Worm (Caenorhabditis elegans) whole organism, L3 larva: ENCODE measurements around the gene F10G2.1.

Source experiments
- ZK546.5 ChIP-seq: sonication (generic microtip); optimal IDR thresholded peaks from 2 replicates; lab custom pipeline; 2017; ENCODE audit warnings: missing biosample characterization, missing genetic modification characterization
- elt-2 ChIP-seq: sonication (generic microtip); optimal IDR thresholded peaks from 2 replicates; lab custom pipeline; 2016; ENCODE audit warnings: missing genetic modification reagents, mild to moderate bottlenecking, missing genetic modification characterization, missing compliant biosample characterization
- fkh-10 ChIP-seq: sonication (generic microtip); optimal IDR thresholded peaks from 2 replicates; lab custom pipeline; 2017; ENCODE audit warnings: missing biosample characterization, missing genetic modification reagents, missing genetic modification characterization
- nhr-237 ChIP-seq: fragments of 150-350 bp; optimal IDR thresholded peaks from 2 replicates; lab custom pipeline; 2014; ENCODE audit warnings: missing biosample characterization, missing genetic modification characterization

DNA sequence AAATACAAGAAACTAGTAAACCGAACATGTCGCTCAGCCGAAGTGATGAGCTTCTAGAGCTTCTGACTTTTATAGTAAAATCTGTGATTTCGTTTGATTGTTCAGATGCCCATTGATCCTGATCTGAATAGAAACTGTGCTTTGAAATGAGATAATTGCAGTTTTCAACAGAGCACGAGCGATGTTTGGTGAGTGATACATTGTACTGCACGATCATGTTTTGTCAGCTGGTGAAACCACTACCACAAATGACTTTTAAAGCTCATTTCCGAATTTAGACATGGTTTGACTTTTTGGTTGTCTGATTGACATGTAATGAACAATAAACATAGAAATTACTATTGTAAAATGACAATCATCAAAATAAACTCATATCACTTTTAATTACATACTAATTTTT, 23.1 kb downstream of the F10G2.1 start, which contains the start of gene tag-293:
- no peak for TF ChIP-seq ZK546.5 (tag; lab: Kevin White, UChicago)
- TF ChIP-seq fkh-10 (GFP tag; lab: Kevin White, UChicago), result no peak
- no peak for TF ChIP-seq nhr-237 (tag; lab: Kevin White, UChicago)
- TF ChIP-seq elt-2 (tag; lab: Kevin White, UChicago), result no peak
